Fruit fly (Drosophila melanogaster): ENCODE results near the gene CG1677.
A peak's percentile ranks its signal among the peaks of the same experiment; 100 is the strongest.

The CG1677 gene

dm6 chrX:7277038-7277437 is 128.6 kb downstream of the CG1677 start (continued):
- peak; percentile 72 for TF ChIP-seq CG8388 (GFP tag; optimal IDR thresholded peaks at IDR 0.05)
- 0 out of 2 replicates have a peak, but pooled peaks have one; percentile 14 for TF ChIP-seq esg (GFP tag; conservative IDR thresholded peaks at IDR 0.05)
- peak; percentile 24 for TF ChIP-seq CG12104 (GFP tag; optimal IDR thresholded peaks at IDR 0.05)
- peak; percentile 42 for TF ChIP-seq CG13123 (GFP tag; optimal IDR thresholded peaks at IDR 0.05)
- peak; percentile 30 for TF ChIP-seq caup (GFP tag; optimal IDR thresholded peaks at IDR 0.05; ENCODE audit: severe bottlenecking)
- TF ChIP-seq ttk (GFP tag; IDR thresholded peaks at IDR 0.05) = no peak
- TF ChIP-seq CG32532 (GFP tag; IDR thresholded peaks at IDR 0.05) = no peak; the same call in 1 of the 2 replicates
- no peak for TF ChIP-seq exex (tag; optimal IDR thresholded peaks at IDR 0.05)
- TF ChIP-seq CG17359 (tag; optimal IDR thresholded peaks at IDR 0.05) = peak; percentile 68
- no peak for TF ChIP-seq CG10274 (GFP tag; optimal IDR thresholded peaks at IDR 0.05)
- TF ChIP-seq CG3163 (GFP tag; optimal IDR thresholded peaks at IDR 0.05) = no peak
- TF ChIP-seq MTF-1 (GFP tag; optimal IDR thresholded peaks at IDR 0.05; ENCODE audit: borderline replicate concordance) = peak; percentile 47
- TF ChIP-seq Kr (GFP tag; optimal IDR thresholded peaks at IDR 0.05) = peak; percentile 59
- TF ChIP-seq Lhr (GFP tag; optimal IDR thresholded peaks at IDR 0.05) = peak; percentile 5
- peak; percentile 62 for TF ChIP-seq CG4820 (GFP tag; optimal IDR thresholded peaks at IDR 0.05)
- TF ChIP-seq CG18599 (GFP tag; optimal IDR thresholded peaks at IDR 0.05) = peak; percentile 69
- TF ChIP-seq CG10267 (tag; optimal IDR thresholded peaks at IDR 0.05) = peak; percentile 80
- TF ChIP-seq Dip3 (GFP tag; optimal IDR thresholded peaks at IDR 0.05) = peak; percentile 8
- TF ChIP-seq slou (GFP tag; optimal IDR thresholded peaks at IDR 0.05) = peak; percentile 35
- peak; percentile 19 for TF ChIP-seq Bteb2 (GFP tag; optimal IDR thresholded peaks at IDR 0.05)
- TF ChIP-seq CG15514 (GFP tag; optimal IDR thresholded peaks at IDR 0.05) = peak; percentile 29
- peak; percentile 90 for TF ChIP-seq dmrt11E (tag; optimal IDR thresholded peaks at IDR 0.05)
- TF ChIP-seq Meics (GFP tag; optimal IDR thresholded peaks at IDR 0.05) = peak; percentile 47
- TF ChIP-seq Nf-YC (tag; optimal IDR thresholded peaks at IDR 0.05) = no peak
- peak; percentile 1 for TF ChIP-seq CG6683 (GFP tag; optimal IDR thresholded peaks at IDR 0.05)
- no peak for TF ChIP-seq Sin3A (optimal IDR thresholded peaks at IDR 0.05)
- no peak for TF ChIP-seq knrl (GFP tag; IDR thresholded peaks at IDR 0.05; ENCODE audit: partially characterized antibody)
- TF ChIP-seq CG10366 (GFP tag; IDR thresholded peaks at IDR 0.05) = peak; percentile 22; the same call in 1 of the 2 replicates
- TF ChIP-seq CTCF (GFP tag; optimal IDR thresholded peaks at IDR 0.05) = peak; percentile 7
- TF ChIP-seq tup (GFP tag; optimal IDR thresholded peaks at IDR 0.05) = peak; percentile 31
- peak; percentile 45 for TF ChIP-seq CG2120 (GFP tag; optimal IDR thresholded peaks at IDR 0.05)
- TF ChIP-seq NFAT (GFP tag; IDR thresholded peaks at IDR 0.05) = no peak
- TF ChIP-seq lmd (GFP tag; IDR thresholded peaks at IDR 0.05) = peak; percentile 46
- TF ChIP-seq org-1 (GFP tag; optimal IDR thresholded peaks at IDR 0.05) = peak; percentile 45
- TF ChIP-seq tll (GFP tag; optimal IDR thresholded peaks at IDR 0.05) = peak in 1 of 2 experiments; percentile 76
- TF ChIP-seq CG17802 (tag; optimal IDR thresholded peaks at IDR 0.05) = peak; percentile 16
- peak; percentile 76; the same call in 1 of the 2 replicates for TF ChIP-seq ara (GFP tag; IDR thresholded peaks at IDR 0.05)
- TF ChIP-seq CG8924 (tag; optimal IDR thresholded peaks at IDR 0.05) = peak; percentile 73
- peak; percentile 1 for TF ChIP-seq cwo (GFP tag; optimal IDR thresholded peaks at IDR 0.05)
- TF ChIP-seq Hr78 (GFP tag; optimal IDR thresholded peaks at IDR 0.05) = no peak
- TF ChIP-seq gsb-n (tag; optimal IDR thresholded peaks at IDR 0.05) = peak; percentile 74
- peak; percentile 35 for TF ChIP-seq stwl (tag; optimal IDR thresholded peaks at IDR 0.05)
- peak; percentile 9 for TF ChIP-seq p53 (GFP tag; optimal IDR thresholded peaks at IDR 0.05)
- TF ChIP-seq NK7.1 (GFP tag; optimal IDR thresholded peaks at IDR 0.05) = peak; percentile 12
- TF ChIP-seq CG10979 (tag; optimal IDR thresholded peaks at IDR 0.05) = peak; percentile 84
- peak; percentile 26 for TF ChIP-seq CG1647 (GFP tag; optimal IDR thresholded peaks at IDR 0.05)
- peak; percentile 49 for TF ChIP-seq CG12299 (tag; optimal IDR thresholded peaks at IDR 0.05)
- peak; percentile 73 for TF ChIP-seq CG7271 (tag; optimal IDR thresholded peaks at IDR 0.05)
- peak; percentile 52 for TF ChIP-seq oc (tag; optimal IDR thresholded peaks at IDR 0.05)
- TF ChIP-seq CG1603 (tag; optimal IDR thresholded peaks at IDR 0.05) = peak; percentile 72

Measured in whole organism, embryonic.